Worm (Caenorhabditis elegans) whole organism, mixed stage, embryonic: Measurements from ENCODE around the gene col-154.

Experiments used
- ces-1 ChIP-seq: fragments of 150-350 bp; optimal IDR thresholded peaks from 2 replicates; lab custom pipeline; 2014; ENCODE audit warnings: missing biosample characterization, missing genetic modification reagents, missing genetic modification characterization
- lsy-2 ChIP-seq: fragments of 150-350 bp; optimal IDR thresholded peaks from 2 replicates; lab custom pipeline; 2014; ENCODE audit warnings: missing biosample characterization, missing genetic modification characterization
- mab-5 ChIP-seq: fragments of 150-350 bp; optimal IDR thresholded peaks from 2 replicates; lab custom pipeline; 2014; ENCODE audit warnings: missing biosample characterization, missing genetic modification characterization
- mls-2 ChIP-seq: sonication (generic microtip); optimal IDR thresholded peaks from 2 replicates; lab custom pipeline; 2016; ENCODE audit warnings: mild to moderate bottlenecking, missing genetic modification characterization, moderate library complexity, missing compliant biosample characterization
- nhr-12 ChIP-seq: fragments of 150-350 bp; optimal IDR thresholded peaks from 2 replicates; lab custom pipeline; 2014; ENCODE audit warnings: missing biosample characterization, missing genetic modification characterization
- unc-39 ChIP-seq: fragments of 150-350 bp; optimal IDR thresholded peaks from 2 replicates; lab custom pipeline; 2014; ENCODE audit warnings: missing biosample characterization, missing genetic modification characterization

DNA sequence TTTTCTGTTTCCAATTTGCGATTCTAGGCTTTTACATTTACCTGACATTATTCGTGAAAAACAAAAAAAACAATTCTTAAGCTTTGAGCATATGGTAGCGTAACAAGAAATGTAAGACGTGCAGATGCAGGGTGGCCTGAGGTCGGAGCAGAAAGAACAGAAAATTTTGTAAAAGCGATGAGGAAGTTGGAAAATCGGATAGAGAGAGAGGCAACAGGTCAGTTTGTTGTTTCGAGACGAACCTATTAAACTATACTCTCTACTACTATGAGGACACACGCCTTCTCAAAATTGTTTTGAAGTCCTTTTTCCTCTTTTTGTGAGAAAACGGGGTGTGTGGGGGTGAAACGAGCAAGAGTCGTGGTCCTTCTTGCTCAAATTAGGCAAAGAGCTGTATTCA lies 36.4 kb downstream of the col-154 start, which contains the start of gene des-2:
- TF ChIP-seq unc-39 (tag; lab: Kevin White, UChicago) (no peak), mab-5 (tag; lab: Kevin White, UChicago) (no peak), nhr-12 (tag; lab: Kevin White, UChicago) (no peak), mls-2 (tag; lab: Kevin White, UChicago) (no peak), ces-1 (no peak), lsy-2 (tag; lab: Kevin White, UChicago) (no peak)
